Worm (Caenorhabditis elegans) whole organism, mixed stage, embryonic: ENCODE measurements around the gene clec-238.

Source experiments
- blmp-1 ChIP-seq: fragments of 150-350 bp; optimal IDR thresholded peaks from 2 replicates; lab custom pipeline; 2014; ENCODE audit warnings: missing biosample characterization, missing genetic modification characterization
- ceh-39 ChIP-seq: fragments of 150-350 bp; optimal IDR thresholded peaks from 2 replicates; lab custom pipeline; 2014; ENCODE audit warnings: missing biosample characterization, missing genetic modification characterization
- mls-2 ChIP-seq: sonication (generic microtip); optimal IDR thresholded peaks from 2 replicates; lab custom pipeline; 2016; ENCODE audit warnings: mild to moderate bottlenecking, missing genetic modification characterization, moderate library complexity, missing compliant biosample characterization
- nhr-237 ChIP-seq: fragments of 150-350 bp; optimal IDR thresholded peaks from 2 replicates; lab custom pipeline; 2014; ENCODE audit warnings: missing biosample characterization, missing genetic modification characterization
- snpc-4 ChIP-seq: fragments of 150-350 bp; optimal IDR thresholded peaks from 2 replicates; lab custom pipeline; 2014; ENCODE audit warnings: missing biosample characterization, missing genetic modification characterization
- unc-62 ChIP-seq: fragments of 150-350 bp; optimal IDR thresholded peaks from 2 replicates; lab custom pipeline; 2014; ENCODE audit warnings: missing biosample characterization, missing genetic modification reagents, missing genetic modification characterization

DNA sequence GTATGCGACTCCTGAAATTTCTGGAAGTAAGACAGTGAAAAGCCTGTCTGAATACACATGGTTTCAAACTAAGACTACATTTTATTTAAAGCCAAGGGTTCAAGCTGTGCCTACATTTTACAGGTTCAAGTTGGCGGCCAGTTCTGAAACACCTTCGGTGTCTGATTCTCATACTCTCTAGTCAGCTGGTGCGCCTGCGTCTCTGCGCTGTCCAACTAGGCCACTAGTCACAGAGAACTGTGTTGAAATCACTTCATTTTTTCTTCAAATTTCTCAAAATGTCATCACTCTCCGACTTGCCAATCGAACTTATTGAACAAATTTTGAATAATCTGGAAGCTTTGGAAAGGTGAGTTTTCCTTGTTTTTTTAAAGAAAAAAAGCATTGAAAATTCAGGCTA is 15.0 kb downstream of the clec-238 start, which contains the start of gene fbxa-90:
- TF ChIP-seq nhr-237 = no peak
- no peak for TF ChIP-seq unc-62 (GFP tag; lab: Kevin White, UChicago)
- no peak for TF ChIP-seq blmp-1
- TF ChIP-seq mls-2 (tag; lab: Kevin White, UChicago) = no peak
- no peak for TF ChIP-seq snpc-4 (tag; lab: Kevin White, UChicago)
- TF ChIP-seq ceh-39 (tag; lab: Kevin White, UChicago) = no peak
